Worm (Caenorhabditis elegans) whole organism, dauer: ENCODE data around the gene arrd-4.

Experiments used
- unc-62 ChIP-seq: sonication (generic microtip); optimal IDR thresholded peaks from 2 replicates; lab custom pipeline; 2017; ENCODE audit warnings: missing biosample characterization, missing genetic modification reagents, missing genetic modification characterization

arrd-4 gene

ce11 chrII:9845239-9845638 is 7.1 kb upstream of the arrd-4 start, which contains the start of gene chil-9:
chil-9 (minus strand) TSS chrII:9845339.
- TF ChIP-seq unc-62 (GFP tag; lab: Kevin White, UChicago) = no peak

ce11 chrII:9841985-9842505 is 3.9 kb upstream of the arrd-4 start, which contains the start of gene rnh-1.2:
rnh-1.2 (minus strand) TSS chrII:9842035.
- TF ChIP-seq unc-62 (GFP tag; lab: Kevin White, UChicago) = no peak

- no peak for TF ChIP-seq unc-62 (GFP tag; lab: Kevin White, UChicago)
These were observed 2.2 kb upstream of the arrd-4 start, which contains the start of gene ZK938.11 for ce11 chrII:9840313-9840712. ZK938.11 (minus strand) TSS chrII:9840413.

ce11 chrII:9835958-9836357 is 2.2 kb downstream of the arrd-4 start:
- no peak for TF ChIP-seq unc-62 (GFP tag; lab: Kevin White, UChicago)

ce11 chrII:9834921-9835320 is 3.2 kb downstream of the arrd-4 start, which contains the start of gene arrd-5:
arrd-5 (plus strand) TSS chrII:9835221.
- TF ChIP-seq unc-62 (GFP tag; lab: Kevin White, UChicago) = no peak

ce11 chrII:9833855-9834254 is 4.3 kb downstream of the arrd-4 start, which contains the start of gene ZK938.3:
ZK938.3 (minus strand) TSS chrII:9833955.
- TF ChIP-seq unc-62 (GFP tag; lab: Kevin White, UChicago) = no peak

ce11 chrII:9831033-9831432 is 7.1 kb downstream of the arrd-4 start, which contains the start of gene ZK938.12:
ZK938.12 (plus strand) TSS chrII:9831333.
- TF ChIP-seq unc-62 (GFP tag; lab: Kevin White, UChicago) = no peak

ce11 chrII:9829108-9829507 is 9.0 kb downstream of the arrd-4 start, which contains the start of gene ZK938.1:
ZK938.1 (plus strand) TSS chrII:9829408.
- TF ChIP-seq unc-62 (GFP tag; lab: Kevin White, UChicago) = no peak

- TF ChIP-seq unc-62 (GFP tag; lab: Kevin White, UChicago) = no peak
These were observed 9.6 kb downstream of the arrd-4 start for ce11 chrII:9828502-9828901.

- TF ChIP-seq unc-62 (GFP tag; lab: Kevin White, UChicago) = no peak
These were observed 10.3 kb downstream of the arrd-4 start, which contains the start of gene eyg-1 for ce11 chrII:9827852-9828251. eyg-1 (minus strand) TSS chrII:9827952.

ce11 chrII:9826946-9827345 is 11.2 kb downstream of the arrd-4 start:
- TF ChIP-seq unc-62 (GFP tag; lab: Kevin White, UChicago) = no peak

- TF ChIP-seq unc-62 (GFP tag; lab: Kevin White, UChicago) = no peak
These were observed 30.6 kb downstream of the arrd-4 start, which contains the start of gene cyp-13A8 for ce11 chrII:9807519-9807972. cyp-13A8 (minus strand) TSS chrII:9807569.

ce11 chrII:9803320-9803719 is 34.8 kb downstream of the arrd-4 start, which contains the start of gene cyp-13A7:
cyp-13A7 (plus strand) TSS chrII:9803620.
- no peak for TF ChIP-seq unc-62 (GFP tag; lab: Kevin White, UChicago)

ce11 chrII:9802642-9803041 is 35.5 kb downstream of the arrd-4 start, which contains the start of gene cyp-13A6:
cyp-13A6 (minus strand) TSS chrII:9802821.
- no peak for TF ChIP-seq unc-62 (GFP tag; lab: Kevin White, UChicago)

- TF ChIP-seq unc-62 (GFP tag; lab: Kevin White, UChicago) = no peak
These were observed 37.9 kb downstream of the arrd-4 start, which contains the start of gene cyp-13A5 for ce11 chrII:9800251-9800650. cyp-13A5 (minus strand) TSS chrII:9800362.

ce11 chrII:9797664-9798063 is 40.4 kb downstream of the arrd-4 start, which contains the start of gene cyp-13A4:
cyp-13A4 (minus strand) TSS chrII:9797740.
- TF ChIP-seq unc-62 (GFP tag; lab: Kevin White, UChicago) = no peak

ce11 chrII:9793197-9793596 is 44.9 kb downstream of the arrd-4 start, which contains the start of gene cyp-13A3:
cyp-13A3 (minus strand) TSS chrII:9793297.
- no peak for TF ChIP-seq unc-62 (GFP tag; lab: Kevin White, UChicago)
